Fruit fly (Drosophila melanogaster) whole organism, prepupa: ENCODE data around the gene CG1774.

Experiments
- CG10631 ChIP-seq: fragments of 200-800 bp; sonication (Bioruptor generic); optimal IDR thresholded peaks from 2 replicates; lab custom pipeline; 2016; ENCODE audit warnings: missing biosample characterization, missing genetic modification characterization
- CG10669 ChIP-seq: fragments of 200-800 bp; sonication (Bioruptor generic); optimal IDR thresholded peaks from 3 replicates; lab custom pipeline; 2018; ENCODE audit warnings: missing biosample characterization, mild to moderate bottlenecking, missing genetic modification characterization, moderate library complexity
- CG11762 ChIP-seq: fragments of 200-800 bp; sonication (Bioruptor generic); optimal IDR thresholded peaks from 3 replicates; lab custom pipeline; 2016; ENCODE audit warnings: missing biosample characterization, missing genetic modification characterization; ENCODE audit not compliant: insufficient read depth
- CG11902 ChIP-seq: fragments of 200-800 bp; sonication (Bioruptor generic); optimal IDR thresholded peaks from 3 replicates; lab custom pipeline; 2016; ENCODE audit warnings: missing biosample characterization, missing genetic modification characterization
- CG1621 ChIP-seq: fragments of 200-800 bp; sonication (Bioruptor generic); optimal IDR thresholded peaks from 3 replicates; lab custom pipeline; 2018; ENCODE audit warnings: missing biosample characterization, mild to moderate bottlenecking, missing genetic modification characterization
- CG16779 ChIP-seq: fragments of 200-800 bp; sonication (Bioruptor generic); optimal IDR thresholded peaks from 3 replicates; lab custom pipeline; 2017; ENCODE audit warnings: missing biosample characterization, mild to moderate bottlenecking, missing genetic modification characterization
- CG3032 ChIP-seq: fragments of 200-800 bp; optimal IDR thresholded peaks from 2 replicates; lab custom pipeline; 2019; ENCODE audit warnings: missing biosample characterization, mild to moderate bottlenecking, missing genetic modification characterization, moderate library complexity
- CG31627 ChIP-seq: fragments of 200-800 bp; sonication (Bioruptor generic); optimal IDR thresholded peaks from 3 replicates; lab custom pipeline; 2016; ENCODE audit warnings: missing biosample characterization, missing genetic modification characterization
- CG32006 ChIP-seq: fragments of 200-800 bp; sonication (Bioruptor generic); optimal IDR thresholded peaks from 3 replicates; lab custom pipeline; 2017; ENCODE audit warnings: missing biosample characterization, mild to moderate bottlenecking, missing genetic modification characterization
- CG34406 ChIP-seq: fragments of 200-800 bp; sonication (Bioruptor generic); optimal IDR thresholded peaks from 3 replicates; lab custom pipeline; 2016; ENCODE audit warnings: missing biosample characterization, missing genetic modification characterization
- CG3919 ChIP-seq: fragments of 200-800 bp; sonication (Bioruptor generic); optimal IDR thresholded peaks from 3 replicates; lab custom pipeline; 2016; ENCODE audit warnings: missing biosample characterization, missing genetic modification characterization
- CG4318 ChIP-seq: fragments of 200-800 bp; sonication (Bioruptor generic); optimal IDR thresholded peaks from 3 replicates; lab custom pipeline; 2017; ENCODE audit warnings: missing biosample characterization, mild to moderate bottlenecking, missing genetic modification characterization
- CG6163 ChIP-seq: fragments of 200-800 bp; sonication (Bioruptor generic); IDR thresholded peaks from 3 replicates; pipeline ENCODE4 v1.3.6; 2022; ENCODE audit warnings: missing biosample characterization, missing genetic modification characterization
- CG6792 ChIP-seq: fragments of 200-800 bp; sonication (Bioruptor generic); optimal IDR thresholded peaks from 3 replicates; lab custom pipeline; 2016; ENCODE audit warnings: missing biosample characterization, missing genetic modification characterization
- CG6808 ChIP-seq: fragments of 200-800 bp; sonication (Bioruptor generic); optimal IDR thresholded peaks from 3 replicates; lab custom pipeline; 2017; ENCODE audit warnings: missing biosample characterization, missing genetic modification characterization, mild to moderate bottlenecking, moderate library complexity, missing genetic modification reagents
- CG6854 ChIP-seq: fragments of 200-800 bp; sonication (Bioruptor generic); optimal IDR thresholded peaks from 2 replicates; lab custom pipeline; 2017; ENCODE audit warnings: missing biosample characterization, mild to moderate bottlenecking, missing genetic modification characterization
- CG7368 ChIP-seq: fragments of 200-800 bp; sonication (Bioruptor generic); optimal IDR thresholded peaks from 3 replicates; lab custom pipeline; 2016; ENCODE audit warnings: missing biosample characterization, missing genetic modification characterization
- CG8632 ChIP-seq: fragments of 200-800 bp; sonication (Bioruptor generic); optimal IDR thresholded peaks from 3 replicates; lab custom pipeline; 2016; ENCODE audit warnings: missing biosample characterization, missing genetic modification characterization
- CG9139 ChIP-seq: fragments of 200-800 bp; sonication (Bioruptor generic); optimal IDR thresholded peaks from 3 replicates; lab custom pipeline; 2017; ENCODE audit warnings: missing biosample characterization, mild to moderate bottlenecking, missing genetic modification characterization
- Eip75B ChIP-seq: fragments of 200-800 bp; sonication (Bioruptor generic); optimal IDR thresholded peaks from 3 replicates; lab custom pipeline; 2016; ENCODE audit warnings: missing biosample characterization, missing genetic modification characterization
- Eip78C ChIP-seq: fragments of 200-800 bp; sonication (Bioruptor generic); peaks from one replicate; lab custom pipeline; 2016; ENCODE audit warnings: missing biosample characterization, missing genetic modification characterization
- Eip93F ChIP-seq: fragments of 200-800 bp; sonication (Bioruptor generic); optimal IDR thresholded peaks from 2 replicates; lab custom pipeline; 2016; ENCODE audit warnings: missing biosample characterization, mild to moderate bottlenecking, missing genetic modification characterization
- Ets21C ChIP-seq: fragments of 200-800 bp; sonication (Bioruptor generic); optimal IDR thresholded peaks from 3 replicates; lab custom pipeline; 2016; ENCODE audit warnings: missing biosample characterization, missing genetic modification characterization
- Ets96B ChIP-seq: fragments of 200-800 bp; optimal IDR thresholded peaks from 2 replicates; lab custom pipeline; 2019; ENCODE audit warnings: missing biosample characterization, mild to moderate bottlenecking, missing genetic modification characterization, moderate library complexity
- Gug ChIP-seq: fragments of 200-800 bp; sonication (Bioruptor generic); IDR thresholded peaks from 2 replicates; pipeline ENCODE4 v1.3.6; 2022; ENCODE audit warnings: missing biosample characterization, missing genetic modification characterization
- Hr38 ChIP-seq: sonication (Bioruptor generic); optimal IDR thresholded peaks from 2 replicates; lab custom pipeline; 2016; ENCODE audit warnings: missing biosample characterization, missing genetic modification characterization
- Hr39 ChIP-seq: fragments of 200-800 bp; sonication (Bioruptor generic); optimal IDR thresholded peaks from 2 replicates; lab custom pipeline; 2016; ENCODE audit warnings: missing biosample characterization, missing genetic modification characterization
- Hr4 ChIP-seq: fragments of 200-800 bp; sonication (Bioruptor generic); optimal IDR thresholded peaks from 3 replicates; lab custom pipeline; 2016; ENCODE audit warnings: missing biosample characterization, missing genetic modification characterization
- Lpt ChIP-seq: fragments of 200-800 bp; sonication (Bioruptor generic); optimal IDR thresholded peaks from 3 replicates; lab custom pipeline; 2016; ENCODE audit warnings: missing biosample characterization, missing genetic modification characterization
- Met ChIP-seq: fragments of 200-800 bp; sonication (Bioruptor generic); optimal IDR thresholded peaks from 3 replicates; lab custom pipeline; 2016; ENCODE audit warnings: missing biosample characterization, missing genetic modification characterization
- OdsH ChIP-seq: fragments of 200-800 bp; sonication (Bioruptor generic); optimal IDR thresholded peaks from 3 replicates; lab custom pipeline; 2016; ENCODE audit warnings: missing biosample characterization, missing genetic modification characterization
- Smox ChIP-seq: fragments of 200-800 bp; sonication (Bioruptor generic); optimal IDR thresholded peaks from 3 replicates; lab custom pipeline; 2016; ENCODE audit warnings: missing biosample characterization, missing genetic modification characterization
- Sox102F ChIP-seq: fragments of 200-800 bp; sonication (Bioruptor generic); optimal IDR thresholded peaks from 2 replicates; lab custom pipeline; 2016; ENCODE audit warnings: missing biosample characterization, mild to moderate bottlenecking, missing genetic modification characterization
- Sox14 ChIP-seq: fragments of 200-800 bp; sonication (Bioruptor generic); optimal IDR thresholded peaks from 3 replicates; lab custom pipeline; 2016; ENCODE audit warnings: missing biosample characterization, missing genetic modification characterization
- Sox15 ChIP-seq: fragments of 200-800 bp; sonication (Bioruptor generic); optimal IDR thresholded peaks from 3 replicates; lab custom pipeline; 2016; ENCODE audit warnings: missing biosample characterization, missing genetic modification characterization
- acj6 ChIP-seq: fragments of 200-800 bp; sonication (Bioruptor generic); optimal IDR thresholded peaks from 3 replicates; lab custom pipeline; 2016; ENCODE audit warnings: missing biosample characterization, missing genetic modification characterization
- cyc ChIP-seq: fragments of 200-800 bp; sonication (Bioruptor generic); optimal IDR thresholded peaks from 3 replicates; lab custom pipeline; 2016; ENCODE audit warnings: missing biosample characterization, missing genetic modification characterization
- dac ChIP-seq: fragments of 200-800 bp; sonication (Bioruptor generic); optimal IDR thresholded peaks from 2 replicates; lab custom pipeline; 2017; ENCODE audit warnings: missing biosample characterization, mild to moderate bottlenecking, missing genetic modification characterization
- dsx ChIP-seq: fragments of 200-800 bp; optimal IDR thresholded peaks from 3 replicates; lab custom pipeline; 2019; ENCODE audit warnings: missing biosample characterization, mild to moderate bottlenecking, missing genetic modification characterization, moderate library complexity; ENCODE audit not compliant: poor library complexity, severe bottlenecking
- eg ChIP-seq: fragments of 200-800 bp; sonication (Bioruptor generic); IDR thresholded peaks from 3 replicates; pipeline ENCODE4 v1.3.6; 2022; ENCODE audit warnings: missing biosample characterization, missing genetic modification characterization
- esn ChIP-seq: fragments of 200-800 bp; sonication (Bioruptor generic); optimal IDR thresholded peaks from 2 replicates; lab custom pipeline; 2016; ENCODE audit warnings: missing biosample characterization, mild to moderate bottlenecking, missing genetic modification characterization, moderate library complexity
- fd59A ChIP-seq: fragments of 200-800 bp; sonication (Bioruptor generic); optimal IDR thresholded peaks from 2 replicates; lab custom pipeline; 2017; ENCODE audit warnings: missing biosample characterization, mild to moderate bottlenecking, missing genetic modification characterization, missing genetic modification reagents
- fd85E ChIP-seq: fragments of 200-800 bp; sonication (Bioruptor generic); optimal IDR thresholded peaks from 3 replicates; lab custom pipeline; 2016; ENCODE audit warnings: missing biosample characterization, missing genetic modification characterization
- lz ChIP-seq: fragments of 200-800 bp; sonication (Bioruptor generic); optimal IDR thresholded peaks from 3 replicates; lab custom pipeline; 2016; ENCODE audit warnings: missing biosample characterization, missing genetic modification characterization
- salr ChIP-seq, 2 experiments: fragments of 200-800 bp; sonication (Bioruptor generic); optimal IDR thresholded peaks; 3 replicates each; lab custom pipeline; 2016 to 2018; ENCODE audit warnings: missing biosample characterization in 2 of 2, missing genetic modification characterization in 2 of 2, mild to moderate bottlenecking in 1 of 2
- spab ChIP-seq: fragments of 200-800 bp; sonication (Bioruptor generic); optimal IDR thresholded peaks from 2 replicates; lab custom pipeline; 2017; ENCODE audit warnings: missing biosample characterization, mild to moderate bottlenecking, missing genetic modification characterization, missing genetic modification reagents
- ss ChIP-seq, 2 experiments: fragments of 200-800 bp; sonication (Bioruptor generic); optimal IDR thresholded peaks; 2 replicates in 1 of 2; 3 replicates in 1 of 2; lab custom pipeline; 2017 to 2018; ENCODE audit warnings: mild to moderate bottlenecking in 2 of 2, missing biosample characterization in 2 of 2, missing genetic modification characterization in 2 of 2, moderate library complexity in 1 of 2
- svp ChIP-seq: fragments of 200-800 bp; sonication (Bioruptor generic); peaks from one replicate; lab custom pipeline; 2016; ENCODE audit warnings: missing biosample characterization, missing genetic modification characterization
- topi ChIP-seq: fragments of 200-800 bp; sonication (Bioruptor generic); optimal IDR thresholded peaks from 3 replicates; lab custom pipeline; 2016; ENCODE audit warnings: missing biosample characterization, missing genetic modification characterization
- vri ChIP-seq: fragments of 200-800 bp; sonication (Bioruptor generic); optimal IDR thresholded peaks from 3 replicates; lab custom pipeline; 2016; ENCODE audit warnings: missing biosample characterization, mild to moderate bottlenecking, missing genetic modification characterization

CG1774 gene

DNA sequence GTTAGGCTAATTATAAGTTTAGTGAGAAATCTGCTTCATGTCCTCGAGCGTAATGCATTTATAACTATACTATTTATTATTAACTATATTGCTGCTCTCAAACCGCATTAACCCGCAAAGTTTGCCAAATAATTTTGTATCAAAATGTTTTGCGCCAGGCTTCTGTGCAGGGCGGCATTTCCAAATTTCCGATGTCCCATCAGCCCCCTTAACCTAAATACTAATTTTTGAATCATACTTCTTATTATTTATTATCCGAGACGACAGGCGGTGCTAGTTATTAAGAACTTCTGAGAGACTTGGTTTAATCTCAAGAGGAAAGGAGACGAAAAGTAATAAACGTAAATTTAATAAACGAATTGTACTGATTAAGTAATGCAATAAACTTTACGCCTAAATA is 26.9 kb upstream of the CG1774 start:
- no peak for TF ChIP-seq Sox102F (GFP tag; lab: Kevin White, UChicago)
- peak; percentile 7 for TF ChIP-seq Eip78C (GFP tag; lab: Kevin White, UChicago)
- TF ChIP-seq, all 60 proteins: peak for 1

DNA sequence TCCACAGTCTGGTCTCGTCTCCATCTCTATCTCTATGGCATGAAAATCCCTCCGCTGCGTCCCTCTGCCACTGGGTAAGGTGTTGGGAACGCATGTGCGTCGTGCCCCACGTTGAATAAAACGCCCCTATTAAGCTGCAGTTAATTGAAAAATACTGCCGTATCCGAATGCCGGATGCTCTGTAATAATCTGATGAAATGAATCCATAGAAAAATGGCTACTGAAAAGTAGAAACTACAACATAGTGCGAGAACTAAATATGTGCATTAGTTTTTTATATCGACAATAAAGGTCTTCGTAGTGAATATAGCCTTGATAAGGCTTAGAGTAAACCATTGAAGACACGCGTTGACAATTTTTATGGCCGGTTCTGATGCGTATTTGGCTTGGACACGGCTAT is 25.9 kb upstream of the CG1774 start:
- peak; percentile 72 for TF ChIP-seq spab (GFP tag; lab: Kevin White, UChicago)
- peak; percentile 92 for TF ChIP-seq Eip78C (GFP tag; lab: Kevin White, UChicago)
- TF ChIP-seq svp (GFP tag; lab: Kevin White, UChicago), result no peak
- peak; percentile 68 for TF ChIP-seq Sox14 (GFP tag; lab: Kevin White, UChicago)
- TF ChIP-seq CG6854 (GFP tag; lab: Kevin White, UChicago), result no peak
- peak; percentile 52 for TF ChIP-seq CG6792 (GFP tag; lab: Kevin White, UChicago)
- no peak for TF ChIP-seq esn (GFP tag; lab: Kevin White, UChicago)
- TF ChIP-seq CG8632 (GFP tag; lab: Kevin White, UChicago), result peak; percentile 40
- TF ChIP-seq CG3032 (tag; lab: Kevin White, UChicago), result peak; percentile 82
- no peak for TF ChIP-seq fd85E (GFP tag; lab: Kevin White, UChicago)
- TF ChIP-seq CG31627, result no peak
- TF ChIP-seq CG11762 (GFP tag; lab: Kevin White, UChicago), result peak; percentile 41
- peak; percentile 13 for TF ChIP-seq lz
- TF ChIP-seq CG9139, result peak; percentile 55
- TF ChIP-seq CG1621 (tag; lab: Kevin White, UChicago), result peak; percentile 78
- no peak for TF ChIP-seq Ets21C
- peak; percentile 90 for TF ChIP-seq CG6163 (GFP tag; lab: Robert Waterston, UW)
- no peak for TF ChIP-seq cyc (GFP tag; lab: Kevin White, UChicago)
- no peak for TF ChIP-seq Smox (GFP tag; lab: Kevin White, UChicago)
- TF ChIP-seq Sox15 (GFP tag; lab: Kevin White, UChicago), result no peak
- TF ChIP-seq Met (GFP tag; lab: Kevin White, UChicago), result no peak
- peak; percentile 84 for TF ChIP-seq dsx
- peak; percentile 70 for TF ChIP-seq Hr4 (GFP tag; lab: Kevin White, UChicago)
- TF ChIP-seq fd59A (GFP tag; lab: Kevin White, UChicago), result peak; percentile 75
- TF ChIP-seq eg (GFP tag; lab: Robert Waterston, UW), result peak; percentile 73
- peak; percentile 35 for TF ChIP-seq CG7368 (GFP tag; lab: Kevin White, UChicago)
- TF ChIP-seq acj6 (GFP tag; lab: Kevin White, UChicago), result peak; percentile 53
- TF ChIP-seq vri (GFP tag; lab: Kevin White, UChicago), result no peak
- peak; percentile 74 for TF ChIP-seq CG6808 (GFP tag; lab: Kevin White, UChicago)
- TF ChIP-seq Lpt (GFP tag; lab: Kevin White, UChicago), result peak; percentile 26
- peak; percentile 79 for TF ChIP-seq Gug (GFP tag; lab: Robert Waterston, UW)
- peak; percentile 62 for TF ChIP-seq CG16779 (tag; lab: Kevin White, UChicago)
- peak; percentile 83 for TF ChIP-seq CG32006 (GFP tag; lab: Kevin White, UChicago)
- TF ChIP-seq CG34406 (GFP tag; lab: Kevin White, UChicago), result peak; percentile 20
- TF ChIP-seq CG3919 (GFP tag; lab: Kevin White, UChicago), result peak; percentile 63
- TF ChIP-seq CG10669 (GFP tag; lab: Kevin White, UChicago), result peak; percentile 74
- TF ChIP-seq Eip75B, result peak; percentile 80
- peak; percentile 81 to 82 for TF ChIP-seq ss (GFP tag; optimal IDR thresholded peaks at IDR 0.05; lab: Kevin White, UChicago)
- TF ChIP-seq Ets96B (tag; lab: Kevin White, UChicago), result peak; percentile 69
- TF ChIP-seq Hr38 (GFP tag; lab: Kevin White, UChicago), result no peak
- peak; percentile 24 for TF ChIP-seq topi (GFP tag; lab: Kevin White, UChicago)
- peak; percentile 49 for TF ChIP-seq OdsH
- TF ChIP-seq CG10631, result peak; percentile 85
- TF ChIP-seq Eip93F (GFP tag; lab: Kevin White, UChicago), result no peak
- TF ChIP-seq salr (GFP tag; optimal IDR thresholded peaks at IDR 0.05; lab: Kevin White, UChicago), result peak; percentile 48 to 64
- TF ChIP-seq Hr39, result no peak
- TF ChIP-seq dac (GFP tag; lab: Kevin White, UChicago), result peak; percentile 50
- peak; percentile 62 for TF ChIP-seq CG4318 (GFP tag; lab: Kevin White, UChicago)
- TF ChIP-seq Sox102F (GFP tag; lab: Kevin White, UChicago), result no peak
- TF ChIP-seq CG11902 (GFP tag; lab: Kevin White, UChicago), result no peak
